Worm (Caenorhabditis elegans) whole organism, young adult: ENCODE results near the gene air-1.

Experiments used
- B0019.2 ChIP-seq: fragments of 200-800 bp; sonication (Bioruptor generic); conservative IDR thresholded peaks from 2 replicates; pipeline ENCODE4 v1.3.6; 2022; ENCODE audit warnings: missing genetic modification reagents, missing genetic modification characterization, missing compliant biosample characterization
- C06A6.2 ChIP-seq: fragments of 200-800 bp; sonication (Bioruptor generic); conservative IDR thresholded peaks from 2 replicates; pipeline ENCODE4 v1.3.6; 2022; ENCODE audit warnings: missing genetic modification characterization, missing compliant biosample characterization
- C17E4.6 ChIP-seq: fragments of 200-800 bp; sonication (Bioruptor generic); IDR thresholded peaks from 2 replicates; pipeline ENCODE4 v1.3.6; 2022; ENCODE audit warnings: missing genetic modification reagents, missing genetic modification characterization, missing compliant biosample characterization
- F10E7.11 ChIP-seq: sonication (generic microtip); optimal IDR thresholded peaks from 2 replicates; lab custom pipeline; 2017; ENCODE audit warnings: mild to moderate bottlenecking, missing genetic modification characterization, moderate library complexity, missing compliant biosample characterization
- F23B12.7 ChIP-seq: sonication (generic microtip); optimal IDR thresholded peaks from 2 replicates; lab custom pipeline; 2017; ENCODE audit warnings: missing genetic modification characterization, mild to moderate bottlenecking, missing compliant biosample characterization, antibody characterized with exemption, moderate library complexity; ENCODE audit not compliant: insufficient read depth
- F39B2.1 ChIP-seq: fragments of 200-800 bp; sonication (Bioruptor generic); IDR thresholded peaks from 2 replicates; pipeline ENCODE4 v1.3.6; 2022; ENCODE audit warnings: missing genetic modification reagents, missing genetic modification characterization, missing compliant biosample characterization
- F52B5.7 ChIP-seq: sonication (generic microtip); optimal IDR thresholded peaks from 2 replicates; lab custom pipeline; 2016; ENCODE audit warnings: mild to moderate bottlenecking, missing genetic modification characterization, missing compliant biosample characterization
- F57A8.1 ChIP-seq: fragments of 200-800 bp; sonication (Bioruptor generic); optimal IDR thresholded peaks from 2 replicates; lab custom pipeline; 2018; ENCODE audit warnings: mild to moderate bottlenecking, missing genetic modification characterization, moderate library complexity, missing compliant biosample characterization
- K11D2.4 ChIP-seq: fragments of 200-800 bp; sonication (Bioruptor generic); IDR thresholded peaks from 2 replicates; pipeline ENCODE4 v1.3.6; 2022; ENCODE audit warnings: missing genetic modification reagents, missing genetic modification characterization, missing compliant biosample characterization
- Y53F4B.3 ChIP-seq: fragments of 200-800 bp; sonication (Bioruptor generic); IDR thresholded peaks from 2 replicates; pipeline ENCODE4 v1.3.6; 2022; ENCODE audit warnings: missing genetic modification reagents, missing genetic modification characterization, missing compliant biosample characterization
- Y56A3A.18 ChIP-seq: fragments of 200-800 bp; sonication (Bioruptor generic); IDR thresholded peaks from 2 replicates; pipeline ENCODE4 v1.3.6; 2022; ENCODE audit warnings: missing genetic modification reagents, missing genetic modification characterization, missing compliant biosample characterization
- Y79H2A.3 ChIP-seq: fragments of 200-800 bp; sonication (Bioruptor generic); conservative IDR thresholded peaks from 2 replicates; pipeline ENCODE4 v1.3.6; 2022; ENCODE audit warnings: missing genetic modification reagents, missing genetic modification characterization, missing compliant biosample characterization
- ZK185.1 ChIP-seq: sonication (generic microtip); optimal IDR thresholded peaks from 2 replicates; lab custom pipeline; 2016; ENCODE audit warnings: mild to moderate bottlenecking, missing genetic modification characterization, missing compliant biosample characterization; ENCODE audit not compliant: poor library complexity, severe bottlenecking
- aptf-2 ChIP-seq: fragments of 200-800 bp; sonication (Bioruptor generic); conservative IDR thresholded peaks from 2 replicates; pipeline ENCODE4 v1.3.6; 2022; ENCODE audit warnings: missing genetic modification reagents, missing genetic modification characterization, missing compliant biosample characterization
- aptf-3 ChIP-seq: fragments of 200-800 bp; sonication (Bioruptor generic); IDR thresholded peaks from 2 replicates; pipeline ENCODE4 v1.3.6; 2022; ENCODE audit warnings: missing genetic modification characterization, missing compliant biosample characterization
- attf-3 ChIP-seq: fragments of 200-800 bp; sonication (Bioruptor generic); conservative IDR thresholded peaks from 2 replicates; pipeline ENCODE4 v1.3.6; 2022; ENCODE audit warnings: missing genetic modification reagents, missing genetic modification characterization, missing compliant biosample characterization
- attf-6 ChIP-seq: fragments of 200-800 bp; sonication (Bioruptor generic); IDR thresholded peaks from 2 replicates; pipeline ENCODE4 v1.3.6; 2022; ENCODE audit warnings: missing genetic modification reagents, missing genetic modification characterization, missing compliant biosample characterization
- bed-2 ChIP-seq: fragments of 200-800 bp; sonication (Bioruptor generic); IDR thresholded peaks from 2 replicates; pipeline ENCODE4 v1.3.6; 2022; ENCODE audit warnings: missing genetic modification reagents, missing genetic modification characterization, missing compliant biosample characterization
- ceh-100 ChIP-seq: fragments of 200-800 bp; sonication (Bioruptor generic); IDR thresholded peaks from 2 replicates; pipeline ENCODE4 v1.3.6; 2022; ENCODE audit warnings: missing genetic modification reagents, missing genetic modification characterization, missing compliant biosample characterization
- ceh-40 ChIP-seq: fragments of 200-800 bp; sonication (Bioruptor generic); IDR thresholded peaks from 2 replicates; pipeline ENCODE4 v1.3.6; 2022; ENCODE audit warnings: missing genetic modification characterization, missing compliant biosample characterization
- dox-1 ChIP-seq: fragments of 200-800 bp; sonication (Bioruptor generic); IDR thresholded peaks from 2 replicates; pipeline ENCODE4 v1.3.6; 2022; ENCODE audit warnings: missing genetic modification reagents, missing genetic modification characterization, missing compliant biosample characterization
- dpff-1 ChIP-seq: sonication (generic microtip); optimal IDR thresholded peaks from 2 replicates; lab custom pipeline; 2017; ENCODE audit warnings: mild to moderate bottlenecking, missing genetic modification characterization, missing compliant biosample characterization
- ekl-4 ChIP-seq: fragments of 200-800 bp; sonication (Bioruptor generic); IDR thresholded peaks from 2 replicates; pipeline ENCODE4 v1.3.6; 2022; ENCODE audit warnings: missing genetic modification reagents, missing genetic modification characterization, missing compliant biosample characterization
- fkh-3 ChIP-seq: sonication (generic microtip); optimal IDR thresholded peaks from 2 replicates; lab custom pipeline; 2016; ENCODE audit warnings: mild to moderate bottlenecking, missing genetic modification characterization, missing compliant biosample characterization
- hsf-1 ChIP-seq: fragments of 200-800 bp; sonication (Bioruptor generic); IDR thresholded peaks from 2 replicates; pipeline ENCODE4 v1.3.6; 2022; ENCODE audit warnings: missing genetic modification reagents, missing genetic modification characterization, missing compliant biosample characterization
- lag-1 ChIP-seq: fragments of 200-800 bp; sonication (Bioruptor generic); IDR thresholded peaks from 2 replicates; pipeline ENCODE4 v1.3.6; 2022; ENCODE audit warnings: missing genetic modification reagents, missing genetic modification characterization, missing compliant biosample characterization
- let-526 ChIP-seq: fragments of 200-800 bp; sonication (Bioruptor generic); IDR thresholded peaks from 2 replicates; pipeline ENCODE4 v1.3.6; 2022; ENCODE audit warnings: missing genetic modification reagents, missing genetic modification characterization, missing compliant biosample characterization
- madf-3 ChIP-seq: fragments of 200-800 bp; sonication (Bioruptor generic); IDR thresholded peaks from 2 replicates; pipeline ENCODE4 v1.3.6; 2022; ENCODE audit warnings: missing genetic modification reagents, missing genetic modification characterization, missing compliant biosample characterization
- madf-6 ChIP-seq: fragments of 200-800 bp; sonication (Bioruptor generic); IDR thresholded peaks from 2 replicates; pipeline ENCODE4 v1.3.6; 2022; ENCODE audit warnings: missing genetic modification reagents, missing genetic modification characterization, missing compliant biosample characterization
- madf-8 ChIP-seq: fragments of 200-800 bp; sonication (Bioruptor generic); conservative IDR thresholded peaks from 2 replicates; pipeline ENCODE4 v1.3.6; 2022; ENCODE audit warnings: missing genetic modification reagents, missing genetic modification characterization, missing compliant biosample characterization
- mes-4 ChIP-seq: sonication (generic microtip); optimal IDR thresholded peaks from 2 replicates; lab custom pipeline; 2016; ENCODE audit warnings: missing genotype, missing genetic modification characterization, missing compliant biosample characterization
- nhr-80 ChIP-seq: sonication (generic microtip); optimal IDR thresholded peaks from 2 replicates; lab custom pipeline; 2016; ENCODE audit warnings: missing genetic modification characterization, missing compliant biosample characterization
- nhr-90 ChIP-seq: sonication (generic microtip); optimal IDR thresholded peaks from 2 replicates; lab custom pipeline; 2016; ENCODE audit warnings: missing genotype, mild to moderate bottlenecking, missing genetic modification characterization, missing compliant biosample characterization
- pbrm-1 ChIP-seq: fragments of 200-800 bp; sonication (Bioruptor generic); IDR thresholded peaks from 2 replicates; pipeline ENCODE4 v1.3.6; 2022; ENCODE audit warnings: missing genetic modification reagents, missing genetic modification characterization, missing compliant biosample characterization
- repo-1 ChIP-seq: sonication (generic microtip); optimal IDR thresholded peaks from 2 replicates; lab custom pipeline; 2017; ENCODE audit warnings: mild to moderate bottlenecking, missing genetic modification characterization, missing compliant biosample characterization
- sea-2 ChIP-seq: fragments of 200-800 bp; sonication (Bioruptor generic); IDR thresholded peaks from 2 replicates; pipeline ENCODE4 v1.3.6; 2022; ENCODE audit warnings: missing genetic modification characterization, missing compliant biosample characterization
- tbx-9 ChIP-seq: sonication (generic microtip); optimal IDR thresholded peaks from 2 replicates; lab custom pipeline; 2016; ENCODE audit warnings: borderline replicate concordance, missing genetic modification characterization, inconsistent platforms, missing compliant biosample characterization
- unc-62 ChIP-seq: fragments of 150-350 bp; optimal IDR thresholded peaks from 2 replicates; lab custom pipeline; 2014; ENCODE audit warnings: missing biosample characterization, missing genetic modification reagents, missing genetic modification characterization
- zfh-2 ChIP-seq: fragments of 200-800 bp; sonication (Bioruptor generic); conservative IDR thresholded peaks from 2 replicates; pipeline ENCODE4 v1.3.6; 2022; ENCODE audit warnings: missing genetic modification reagents, missing genetic modification characterization, missing compliant biosample characterization
- ztf-25 ChIP-seq: fragments of 200-800 bp; sonication (Bioruptor generic); IDR thresholded peaks from 2 replicates; pipeline ENCODE4 v1.3.6; 2022; ENCODE audit warnings: missing genetic modification reagents, missing genetic modification characterization, missing compliant biosample characterization
- ztf-26 ChIP-seq: sonication (generic microtip); optimal IDR thresholded peaks from 2 replicates; lab custom pipeline; 2017; ENCODE audit warnings: missing genetic modification characterization, missing compliant biosample characterization
- ztf-6 ChIP-seq: fragments of 200-800 bp; sonication (Bioruptor generic); IDR thresholded peaks from 2 replicates; pipeline ENCODE4 v1.3.6; 2022; ENCODE audit warnings: missing genetic modification reagents, missing genetic modification characterization, missing compliant biosample characterization

air-1 gene

ce11 chrV:8251075-8251474 lies 29.8 kb downstream of the air-1 start:
- TF ChIP-seq C17E4.6 (GFP tag; lab: Robert Waterston, UW) (no peak), ceh-100 (GFP tag; lab: Robert Waterston, UW) (no peak), ztf-25 (GFP tag; lab: Robert Waterston, UW) (no peak), sea-2 (no peak), repo-1 (tag; lab: Kevin White, UChicago) (no peak), ztf-26 (no peak), mes-4 (tag; lab: Kevin White, UChicago) (no peak), ZK185.1 (tag; lab: Kevin White, UChicago) (no peak)
- TF ChIP-seq, all 124 proteins: peak for 0

DNA sequence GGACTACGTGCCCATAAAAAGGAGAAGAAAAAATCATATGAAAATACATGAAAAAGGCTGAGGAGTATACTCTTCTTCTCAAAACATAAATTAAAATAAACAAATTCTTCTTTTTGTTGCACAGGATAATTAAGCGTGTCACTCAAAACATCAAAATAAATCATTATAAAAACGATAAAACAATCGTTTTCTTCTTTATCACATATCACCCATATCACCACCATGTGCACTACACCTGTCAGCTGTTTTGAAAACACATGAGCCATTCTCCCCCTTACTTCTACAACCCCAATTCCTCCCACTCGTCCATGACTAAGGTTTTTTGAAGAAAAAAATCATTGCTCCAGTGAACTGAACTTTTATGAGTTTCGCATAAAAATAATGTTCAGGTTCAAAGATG lies 31.2 kb downstream of the air-1 start:
- TF ChIP-seq let-526 (GFP tag; lab: Robert Waterston, UW): no peak
- TF ChIP-seq C06A6.2: no peak
- TF ChIP-seq ztf-25 (GFP tag; lab: Robert Waterston, UW): no peak
- no peak for TF ChIP-seq bed-2 (GFP tag; lab: Robert Waterston, UW)
- TF ChIP-seq attf-6 (GFP tag; lab: Robert Waterston, UW): no peak
- TF ChIP-seq aptf-2 (GFP tag; lab: Robert Waterston, UW): no peak
- no peak for TF ChIP-seq ceh-40
- TF ChIP-seq ztf-26: no peak
- TF ChIP-seq pbrm-1 (GFP tag; lab: Robert Waterston, UW): no peak
- TF ChIP-seq, all 124 proteins: peak for 0

- TF ChIP-seq ZK185.1 (tag; lab: Kevin White, UChicago) (no peak), ztf-6 (GFP tag; lab: Robert Waterston, UW) (no peak), nhr-80 (tag; lab: Kevin White, UChicago) (no peak), madf-3 (GFP tag; lab: Robert Waterston, UW) (no peak), F39B2.1 (GFP tag; lab: Robert Waterston, UW) (no peak), bed-2 (GFP tag; lab: Robert Waterston, UW) (no peak), C06A6.2 (no peak), madf-6 (GFP tag; lab: Robert Waterston, UW) (no peak), hsf-1 (no peak), nhr-90 (no peak)
- TF ChIP-seq, all 124 proteins: peak for 0
These were observed 32.7 kb downstream of the air-1 start for ce11 chrV:8253946-8254345.

DNA sequence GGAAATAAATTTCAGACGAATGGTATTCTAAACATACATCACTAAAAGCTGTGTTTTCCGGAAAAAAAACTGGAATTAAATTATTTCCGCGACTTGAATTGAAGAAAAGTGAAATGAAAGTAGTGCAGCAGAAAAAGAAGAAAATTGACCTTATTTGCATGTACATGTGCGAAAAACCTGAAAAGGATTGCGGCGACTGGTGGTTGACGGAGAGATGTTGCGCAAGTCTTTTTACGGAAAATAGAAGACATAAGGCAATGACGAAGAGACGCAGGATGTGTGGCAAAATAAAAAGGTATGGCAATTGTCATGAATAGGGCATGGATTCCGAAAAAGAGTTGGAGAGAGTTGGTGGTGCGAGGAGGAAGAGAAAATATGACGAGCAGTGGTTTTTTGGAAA lies 33.7 kb downstream of the air-1 start:
- TF ChIP-seq Y56A3A.18 (GFP tag; lab: Robert Waterston, UW) (no peak), unc-62 (no peak), ekl-4 (GFP tag; lab: Robert Waterston, UW) (no peak)

- no peak for TF ChIP-seq K11D2.4 (GFP tag; lab: Robert Waterston, UW)
- TF ChIP-seq zfh-2 (GFP tag; lab: Robert Waterston, UW): no peak
- TF ChIP-seq F23B12.7 (tag; lab: Kevin White, UChicago): no peak
- TF ChIP-seq F10E7.11 (tag; lab: Kevin White, UChicago): no peak
- TF ChIP-seq B0019.2 (GFP tag; lab: Robert Waterston, UW): no peak
- TF ChIP-seq attf-3 (GFP tag; lab: Robert Waterston, UW): no peak
- no peak for TF ChIP-seq F57A8.1 (GFP tag; lab: Kevin White, UChicago)
- no peak for TF ChIP-seq aptf-3 (GFP tag; lab: Robert Waterston, UW)
- TF ChIP-seq tbx-9 (tag; lab: Kevin White, UChicago): no peak
- no peak for TF ChIP-seq madf-8 (GFP tag; lab: Robert Waterston, UW)
- no peak for TF ChIP-seq dpff-1 (tag; lab: Kevin White, UChicago)
- TF ChIP-seq dox-1 (GFP tag; lab: Robert Waterston, UW): no peak
- no peak for TF ChIP-seq F52B5.7 (tag; lab: Kevin White, UChicago)
- no peak for TF ChIP-seq Y53F4B.3 (GFP tag; lab: Robert Waterston, UW)
- no peak for TF ChIP-seq Y79H2A.3
- TF ChIP-seq fkh-3: no peak
- TF ChIP-seq C17E4.6 (GFP tag; lab: Robert Waterston, UW): no peak
- TF ChIP-seq lag-1 (GFP tag; lab: Robert Waterston, UW): no peak
These were observed 37.7 kb downstream of the air-1 start, which contains the start of gene C16D9.1 for ce11 chrV:8259016-8259415. C16D9.1 (plus strand) TSS chrV:8259316.
